Worm (Caenorhabditis elegans) whole organism, early embryonic: ENCODE measurements around the gene F16B4.7.

Experiments
- ceh-13 ChIP-seq: fragments of 200-800 bp; sonication (Bioruptor generic); optimal IDR thresholded peaks from 2 replicates; lab custom pipeline; 2018; ENCODE audit warnings: mild to moderate bottlenecking, missing genetic modification characterization, missing compliant biosample characterization
- ceh-36 ChIP-seq: sonication (generic microtip); optimal IDR thresholded peaks from 2 replicates; lab custom pipeline; 2016; ENCODE audit warnings: missing genetic modification characterization, inconsistent platforms, missing compliant biosample characterization
- scrt-1 ChIP-seq: fragments of 200-800 bp; sonication (Bioruptor generic); IDR thresholded peaks from 2 replicates; pipeline ENCODE4 v1.3.6; 2022; ENCODE audit warnings: missing genetic modification characterization, missing compliant biosample characterization
- tbx-11 ChIP-seq: fragments of 200-800 bp; sonication (Bioruptor generic); IDR thresholded peaks from 2 replicates; pipeline ENCODE4 v1.3.6; 2022; ENCODE audit warnings: missing genetic modification characterization, missing compliant biosample characterization

DNA sequence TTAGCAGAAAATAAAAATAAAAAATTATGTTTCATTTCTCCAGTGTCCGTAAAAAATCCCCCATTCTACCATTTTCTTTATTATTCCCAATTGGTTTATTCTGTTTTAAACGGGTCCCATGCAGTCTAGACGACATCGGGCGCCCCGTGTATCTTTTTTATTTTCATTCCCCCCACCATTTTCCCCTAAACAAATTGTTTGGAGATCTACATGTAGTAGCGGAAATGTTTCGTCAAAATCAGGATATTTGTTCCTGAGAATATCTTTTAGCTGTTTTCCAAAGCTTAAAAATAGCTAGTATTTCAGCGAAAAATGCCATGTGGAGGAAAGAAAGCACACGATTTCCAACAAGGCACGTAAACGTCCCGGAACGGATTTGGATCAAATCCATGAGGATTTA lies 2.6 kb downstream of the F16B4.7 start, which contains the start of gene F16B4.5:
- TF ChIP-seq ceh-13 (GFP tag; lab: Kevin White, UChicago): no peak
- no peak for TF ChIP-seq ceh-36 (tag; lab: Kevin White, UChicago)
- no peak for TF ChIP-seq tbx-11 (GFP tag; lab: Robert Waterston, UW)
- TF ChIP-seq scrt-1: no peak
